Fruit fly (Drosophila melanogaster): ENCODE results near the gene CG33689.

Gene CG33689

dm6 chr3L:16165356-16166168 lies 34.5 kb upstream of the CG33689 start (continued):
- TF ChIP-seq CG14050 (GFP tag; IDR thresholded peaks at IDR 0.05) (no peak), CG13296 (GFP tag; optimal IDR thresholded peaks at IDR 0.05) (no peak), CG6272 (GFP tag; IDR thresholded peaks at IDR 0.05) (no peak), unpg (GFP tag; optimal IDR thresholded peaks at IDR 0.05) (peak; percentile 8), CG3726 (GFP tag; IDR thresholded peaks at IDR 0.05) (no peak), maf-S (GFP tag; optimal IDR thresholded peaks at IDR 0.05) (peak; percentile 31), Oaz (GFP tag; IDR thresholded peaks at IDR 0.05) (no peak), CG7963 (GFP tag; IDR thresholded peaks at IDR 0.05; ENCODE audit: partially characterized antibody) (no peak), mam (GFP tag; optimal IDR thresholded peaks at IDR 0.05) (peak; percentile 65), lbe (GFP tag; optimal IDR thresholded peaks at IDR 0.05) (peak; percentile 57), Nf-YB (GFP tag; optimal IDR thresholded peaks at IDR 0.05) (peak; percentile 5), Usf (GFP tag; optimal IDR thresholded peaks at IDR 0.05) (peak; percentile 65), z (GFP tag; IDR thresholded peaks at IDR 0.05) (no peak), PHDP (tag; optimal IDR thresholded peaks at IDR 0.05) (peak; percentile 34), Bdp1 (GFP tag; optimal IDR thresholded peaks at IDR 0.05) (no peak), CG10147 (GFP tag; optimal IDR thresholded peaks at IDR 0.05) (peak; percentile 68), CHES-1-like (GFP tag; optimal IDR thresholded peaks at IDR 0.05) (peak; percentile 50), bsh (GFP tag; optimal IDR thresholded peaks at IDR 0.05) (no peak), tgo (GFP tag; IDR thresholded peaks at IDR 0.05) (peak; percentile 19; the same call in 1 of the 3 replicates), ranshi (GFP tag; IDR thresholded peaks at IDR 0.05) (0 out of 2 replicates have a peak, but pooled peaks have one; percentile 21), bcd (GFP tag; optimal IDR thresholded peaks at IDR 0.05) (peak; percentile 41), CG1602 (GFP tag; optimal IDR thresholded peaks at IDR 0.05) (peak; percentile 31), CG11398 (GFP tag; optimal IDR thresholded peaks at IDR 0.05) (no peak)

DNA sequence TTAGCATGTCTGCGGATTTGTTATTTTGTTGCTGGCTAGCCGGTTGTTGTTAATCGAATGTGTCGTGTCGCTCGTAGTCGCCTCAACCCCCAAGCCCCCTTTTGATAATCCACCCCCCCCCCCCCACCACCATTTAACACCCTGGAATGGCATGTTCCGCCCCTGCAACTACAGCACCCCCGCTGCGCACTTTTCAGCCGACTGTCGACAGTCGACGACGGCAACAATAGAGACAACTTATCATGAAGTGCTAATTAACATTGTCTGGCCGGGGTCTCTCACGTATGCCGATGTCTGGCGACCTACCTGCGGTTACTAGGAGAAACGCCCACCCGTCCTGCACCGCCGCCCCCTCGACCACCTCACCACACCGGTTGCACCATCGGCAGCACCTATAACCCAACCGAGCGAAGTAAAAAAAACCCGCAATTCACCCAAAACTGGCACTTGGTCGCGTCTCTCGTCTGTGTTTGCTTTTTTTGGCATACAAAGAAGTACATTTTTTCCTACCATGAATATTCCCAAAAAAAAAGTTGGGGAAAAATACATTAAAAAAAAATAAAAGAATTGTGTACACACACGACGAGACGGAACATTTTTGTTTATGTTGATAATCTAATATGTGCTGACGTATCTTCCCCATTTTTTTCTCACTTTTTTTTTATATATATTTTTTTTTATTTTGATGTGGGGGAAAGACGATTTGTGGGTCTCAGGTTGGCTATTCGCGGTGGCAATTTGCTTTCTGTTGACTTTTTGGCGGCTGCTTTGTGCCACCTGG lies 33.6 kb upstream of the CG33689 start:
- TF ChIP-seq Dip2 (GFP tag; IDR thresholded peaks at IDR 0.05) (no peak), CG6175 (GFP tag; IDR thresholded peaks at IDR 0.05) (0 out of 3 replicates have a peak, but pooled peaks have one; percentile 29), CG13624 (GFP tag; optimal IDR thresholded peaks at IDR 0.05) (no peak), CG2678 (tag; optimal IDR thresholded peaks at IDR 0.05) (peak; percentile 41), CG10543 (GFP tag; optimal IDR thresholded peaks at IDR 0.05) (peak; percentile 54), CG2129 (GFP tag; IDR thresholded peaks at IDR 0.05; ENCODE audit: partially characterized antibody) (no peak), Neu2 (GFP tag; optimal IDR thresholded peaks at IDR 0.05; ENCODE audit: borderline replicate concordance) (no peak), z (GFP tag; IDR thresholded peaks at IDR 0.05) (no peak), CG10267 (tag; optimal IDR thresholded peaks at IDR 0.05) (no peak), esg (GFP tag; conservative IDR thresholded peaks at IDR 0.05) (no peak), CG12659 (GFP tag; optimal IDR thresholded peaks at IDR 0.05) (no peak), Nf-YA (GFP tag; IDR thresholded peaks at IDR 0.05) (no peak), NC2β (GFP tag; optimal IDR thresholded peaks at IDR 0.05) (no peak), slou (GFP tag; optimal IDR thresholded peaks at IDR 0.05) (no peak), wek (GFP tag; optimal IDR thresholded peaks at IDR 0.05) (no peak), B-H1 (GFP tag; IDR thresholded peaks at IDR 0.05) (no peak), row (GFP tag; IDR thresholded peaks at IDR 0.05) (no peak), so (GFP tag; IDR thresholded peaks at IDR 0.05) (0 out of 3 replicates have a peak, but pooled peaks have one; percentile 31), nerfin-2 (GFP tag; IDR thresholded peaks at IDR 0.05; ENCODE audit: partially characterized antibody) (no peak), pnt (GFP tag; optimal IDR thresholded peaks at IDR 0.05) (no peak), dmrt11E (tag; optimal IDR thresholded peaks at IDR 0.05) (no peak), tio (GFP tag; optimal IDR thresholded peaks at IDR 0.05) (no peak), CG17359 (tag; optimal IDR thresholded peaks at IDR 0.05) (peak; percentile 31), btn (GFP tag; optimal IDR thresholded peaks at IDR 0.05) (no peak), CG4707 (GFP tag; optimal IDR thresholded peaks at IDR 0.05) (no peak), crol (GFP tag; IDR thresholded peaks at IDR 0.05) (peak; percentile 91)
